Worm (Caenorhabditis elegans) whole organism, L4 larva: ENCODE measurements around the gene M02F4.2.

Experiments
- daf-16 ChIP-seq, 3 experiments: sonication (generic microtip); optimal IDR thresholded peaks; 2 replicates each; lab custom pipeline; 2016 to 2017; ENCODE audit warnings: missing genetic modification characterization in 3 of 3, missing genetic modification reagents in 3 of 3, mild to moderate bottlenecking in 2 of 3, missing compliant biosample characterization in 2 of 3, missing biosample characterization in 1 of 3, moderate library complexity in 1 of 3
- nhr-77 ChIP-seq: fragments of 150-350 bp; optimal IDR thresholded peaks from 2 replicates; lab custom pipeline; 2014; ENCODE audit warnings: missing biosample characterization, missing genetic modification characterization

ce11 chrX:3063274-3063673 is 29.2 kb upstream of the M02F4.2 start, which contains the start of gene ceh-30:
- TF ChIP-seq nhr-77 (tag; lab: Kevin White, UChicago) (no peak), daf-16 (GFP tag; optimal IDR thresholded peaks at IDR 0.05; lab: Kevin White, UChicago) (no peak), daf-16 (tag; optimal IDR thresholded peaks at IDR 0.05; lab: Kevin White, UChicago) (no peak)
